Worm (Caenorhabditis elegans) whole organism, L4/young adult: ENCODE data around the gene T12B3.3.

Experiments used
- W03F9.2 ChIP-seq: fragments of 150-350 bp; optimal IDR thresholded peaks from 2 replicates; lab custom pipeline; 2014; ENCODE audit warnings: missing biosample characterization, missing genetic modification characterization
- dao-5 ChIP-seq: sonication (generic microtip); optimal IDR thresholded peaks from 2 replicates; lab custom pipeline; 2016; ENCODE audit warnings: missing genotype, missing genetic modification characterization, moderate library complexity, missing compliant biosample characterization
- him-1 ChIP-seq: sonication (generic microtip); optimal IDR thresholded peaks from 2 replicates; lab custom pipeline; 2016; ENCODE audit warnings: missing genotype, missing genetic modification reagents, missing genetic modification characterization, missing compliant biosample characterization

DNA sequence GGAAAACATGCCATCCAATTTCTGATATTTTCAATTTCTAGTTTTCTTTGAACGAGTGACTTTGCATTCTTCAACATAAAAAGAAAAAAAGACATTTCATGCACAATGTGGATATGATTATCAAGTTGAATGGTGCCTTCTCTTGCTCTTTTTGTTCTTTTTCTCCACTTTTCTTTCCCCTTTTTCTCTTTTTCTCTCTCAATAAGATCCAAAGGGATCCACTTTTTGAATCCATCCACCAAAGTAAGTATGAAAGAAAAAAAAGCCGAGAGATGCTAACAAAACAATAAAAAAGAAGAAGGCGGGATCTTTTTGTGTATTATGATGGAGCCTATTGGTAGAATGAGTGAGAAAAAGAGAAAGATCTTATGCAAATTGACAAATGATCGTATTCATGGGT lies 32.4 kb downstream of the T12B3.3 start:
- TF ChIP-seq dao-5, result no peak
- no peak for TF ChIP-seq him-1
- TF ChIP-seq W03F9.2 (tag; lab: Kevin White, UChicago), result no peak
